Fruit fly (Drosophila melanogaster) whole organism, prepupa: Measurements from ENCODE around the gene CG3408.

ENCODE experiments used
- CG10669 ChIP-seq: fragments of 200-800 bp; sonication (Bioruptor generic); optimal IDR thresholded peaks from 3 replicates; lab custom pipeline; 2018; ENCODE audit warnings: missing biosample characterization, mild to moderate bottlenecking, missing genetic modification characterization, moderate library complexity
- CG4318 ChIP-seq: fragments of 200-800 bp; sonication (Bioruptor generic); optimal IDR thresholded peaks from 3 replicates; lab custom pipeline; 2017; ENCODE audit warnings: missing biosample characterization, mild to moderate bottlenecking, missing genetic modification characterization
- spab ChIP-seq: fragments of 200-800 bp; sonication (Bioruptor generic); optimal IDR thresholded peaks from 2 replicates; lab custom pipeline; 2017; ENCODE audit warnings: missing biosample characterization, mild to moderate bottlenecking, missing genetic modification characterization, missing genetic modification reagents

dm6 chr3L:9497249-9497648 lies 12.1 kb downstream of the CG3408 start:
- TF ChIP-seq CG10669 (GFP tag; lab: Kevin White, UChicago) (no peak), spab (GFP tag; lab: Kevin White, UChicago) (no peak), CG4318 (GFP tag; lab: Kevin White, UChicago) (no peak)
